Worm (Caenorhabditis elegans): ENCODE results near the gene cutl-12.

cutl-12 gene

DNA sequence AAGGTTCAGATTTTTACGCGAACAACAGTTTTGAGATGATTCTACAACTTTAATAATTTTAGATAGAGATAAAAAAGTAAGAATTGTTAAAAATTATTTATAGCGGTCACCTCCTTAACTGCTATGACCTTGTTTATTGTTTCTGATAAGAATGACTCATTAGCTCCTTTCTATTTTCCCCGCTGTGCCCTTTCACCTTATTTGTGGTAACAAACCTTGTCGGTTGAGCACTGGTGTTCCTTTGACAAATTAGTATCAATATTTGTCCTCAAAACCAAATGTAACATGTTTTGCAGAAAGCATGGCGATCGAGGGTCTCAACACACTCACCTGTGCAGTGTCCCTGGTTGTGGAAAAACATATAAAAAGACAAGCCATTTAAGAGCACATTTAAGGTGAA is 7.7 kb downstream of the cutl-12 start:
- TF ChIP-seq mec-3 (tag; optimal IDR thresholded peaks at IDR 0.05; ENCODE audit: borderline replicate concordance) (no peak), fkh-6 (tag; optimal IDR thresholded peaks at IDR 0.05) (no peak), rnt-1 (tag; optimal IDR thresholded peaks at IDR 0.05) (no peak), ttx-3 (tag; optimal IDR thresholded peaks at IDR 0.05) (no peak), ets-4 (tag; optimal IDR thresholded peaks at IDR 0.05) (no peak), dmd-4 (tag; optimal IDR thresholded peaks at IDR 0.05; ENCODE audit: borderline replicate concordance) (no peak), K02D7.2 (tag; optimal IDR thresholded peaks at IDR 0.05) (no peak), ceh-9 (tag; optimal IDR thresholded peaks at IDR 0.05) (no peak), unc-55 (GFP tag; optimal IDR thresholded peaks at IDR 0.05) (no peak), lin-11 (tag; optimal IDR thresholded peaks at IDR 0.05) (no peak), nhr-11 (tag; optimal IDR thresholded peaks at IDR 0.05) (no peak), ceh-14 (tag; optimal IDR thresholded peaks at IDR 0.05) (no peak), ama-1 (optimal IDR thresholded peaks at IDR 0.05) (no peak), nfya-1 (tag; optimal IDR thresholded peaks at IDR 0.05) (no peak), ztf-16 (tag; optimal IDR thresholded peaks at IDR 0.05) (no peak), unc-86 (tag; optimal IDR thresholded peaks at IDR 0.05) (no peak), ceh-2 (tag; optimal IDR thresholded peaks at IDR 0.05) (no peak), ceh-48 (tag; optimal IDR thresholded peaks at IDR 0.05) (no peak), ceh-6 (GFP tag; optimal IDR thresholded peaks at IDR 0.05) (no peak)

DNA sequence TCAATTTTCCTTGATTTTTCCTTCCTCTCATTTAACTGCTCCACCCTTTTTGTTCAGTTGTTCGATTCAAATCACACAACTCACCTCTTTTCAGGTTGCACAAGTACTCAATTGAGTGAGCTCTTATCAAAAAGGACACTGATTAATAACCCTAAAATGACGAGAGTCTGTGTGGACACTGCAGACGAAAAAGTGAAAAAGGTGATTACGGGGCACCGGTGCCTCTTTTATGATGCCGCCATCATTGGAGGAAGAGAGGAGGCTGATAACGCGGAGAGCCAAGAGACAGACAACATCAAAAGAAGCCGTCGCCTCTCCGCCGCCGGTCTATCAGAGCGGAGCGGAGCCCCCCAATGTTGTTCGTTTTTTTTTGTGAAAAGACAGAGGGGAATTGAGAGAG is 9.1 kb downstream of the cutl-12 start, which contains the start of gene sptf-2:
Gene sptf-2, plus strand, starts transcription at position 297 of the 400 bp plus-strand sequence.
- TF ChIP-seq tbx-7 (tag; optimal IDR thresholded peaks at IDR 0.05) = no peak
- no peak for TF ChIP-seq unc-55 (GFP tag; optimal IDR thresholded peaks at IDR 0.05)
- TF ChIP-seq fkh-6 (tag; optimal IDR thresholded peaks at IDR 0.05) = no peak
- TF ChIP-seq elt-2 (tag; optimal IDR thresholded peaks at IDR 0.05) = peak; percentile 93
- TF ChIP-seq madf-2 (tag; optimal IDR thresholded peaks at IDR 0.05) = no peak

DNA sequence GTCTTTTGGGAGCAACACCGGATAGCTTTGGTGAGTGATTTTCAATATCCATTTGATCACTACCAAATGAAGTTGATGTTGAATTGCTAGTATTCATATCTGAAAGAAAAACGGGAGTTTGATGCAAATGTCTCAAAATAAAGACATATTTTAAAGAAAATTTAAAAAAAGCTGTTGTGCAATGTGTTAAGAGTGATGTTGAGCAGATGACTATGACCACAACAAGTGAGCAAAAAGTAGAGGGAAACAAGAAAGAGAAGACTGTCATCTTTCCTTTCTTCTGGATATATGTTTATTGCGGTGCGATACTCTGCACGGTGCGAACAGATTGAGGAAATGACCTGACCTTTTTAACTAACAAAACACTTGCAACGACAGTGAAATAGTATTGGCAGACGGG is 10.9 kb downstream of the cutl-12 start, which contains the start of gene T22C8.4:
Gene T22C8.4, minus strand, starts transcription at position 101 of the 400 bp plus-strand sequence.
- TF ChIP-seq syd-9 (tag; optimal IDR thresholded peaks at IDR 0.05) (no peak), ceh-6 (GFP tag; optimal IDR thresholded peaks at IDR 0.05) (no peak), pax-1 (tag; optimal IDR thresholded peaks at IDR 0.05) (no peak), pat-9 (tag; optimal IDR thresholded peaks at IDR 0.05) (no peak)

DNA sequence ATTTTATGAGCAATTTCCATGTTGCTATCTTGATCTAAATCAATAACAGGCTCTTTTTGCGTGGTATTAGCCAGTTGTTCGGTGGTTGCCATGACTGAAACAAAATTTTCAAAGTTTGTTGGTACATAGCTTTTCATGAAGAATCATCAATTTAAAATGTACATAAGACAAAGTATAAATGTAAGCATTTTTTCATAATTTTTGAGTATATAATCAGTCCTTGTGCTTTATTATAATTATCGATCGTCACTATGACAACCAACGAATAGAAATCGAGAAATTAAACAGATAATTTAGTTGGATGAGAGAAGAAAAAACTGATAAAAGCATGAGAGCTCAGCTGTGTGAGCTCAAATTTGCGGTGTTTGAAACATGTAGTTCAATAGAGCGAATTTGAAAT is 12.4 kb downstream of the cutl-12 start, which contains the start of gene T22C8.3:
Gene T22C8.3, minus strand, starts transcription at position 101 of the 400 bp plus-strand sequence.
- TF ChIP-seq pqm-1 (tag; optimal IDR thresholded peaks at IDR 0.05) (no peak), ceh-34 (tag; optimal IDR thresholded peaks at IDR 0.05) (no peak), mec-3 (tag; optimal IDR thresholded peaks at IDR 0.05; ENCODE audit: borderline replicate concordance) (no peak), fkh-10 (GFP tag; optimal IDR thresholded peaks at IDR 0.05) (no peak), hlh-30 (tag; optimal IDR thresholded peaks at IDR 0.05; ENCODE audit: insufficient read depth) (no peak), ets-4 (tag; optimal IDR thresholded peaks at IDR 0.05) (no peak), unc-55 (GFP tag; optimal IDR thresholded peaks at IDR 0.05) (no peak), tbx-2 (tag; optimal IDR thresholded peaks at IDR 0.05) (no peak)

DNA sequence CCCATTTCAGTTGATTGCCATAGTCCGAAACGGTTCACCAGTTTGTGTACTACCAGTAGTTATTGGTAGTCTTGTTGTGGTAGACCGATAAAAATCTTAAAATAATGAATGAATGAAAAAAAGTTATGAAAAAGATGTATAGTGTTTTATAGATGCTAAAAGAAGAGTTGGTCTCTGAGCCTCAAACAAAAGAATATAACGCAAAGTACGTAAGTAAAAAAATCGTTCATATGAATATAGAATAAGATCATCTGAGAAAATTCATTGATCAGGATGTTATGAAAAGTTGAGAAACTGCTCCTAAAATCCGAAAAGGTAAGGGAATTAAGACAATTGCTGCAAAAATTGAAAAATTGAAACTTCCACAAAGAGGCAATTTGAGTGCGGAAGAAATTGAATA is 16.8 kb downstream of the cutl-12 start, which contains the start of gene chhy-1:
Gene chhy-1, minus strand, starts transcription at position 101 of the 400 bp plus-strand sequence.
- TF ChIP-seq nhr-11 (tag; optimal IDR thresholded peaks at IDR 0.05) = no peak

DNA sequence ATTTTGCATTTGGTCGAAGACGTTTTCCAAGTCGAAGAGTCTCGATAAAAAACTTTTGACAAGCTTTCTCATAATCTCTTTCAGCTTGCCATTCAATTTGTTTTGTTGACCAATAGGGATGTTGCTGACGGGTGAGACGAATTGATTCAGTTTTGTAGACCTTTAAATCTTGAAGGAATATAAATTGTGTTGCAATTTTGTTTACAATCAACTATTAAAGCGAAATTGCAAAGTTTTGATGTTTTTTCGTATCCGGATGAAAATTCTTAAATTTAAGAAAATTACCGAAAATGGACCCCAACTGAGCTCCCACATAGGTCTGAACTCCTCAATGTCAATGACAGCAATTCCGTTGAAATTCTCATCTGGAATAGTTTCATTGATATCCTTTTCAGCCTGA is 18.1 kb downstream of the cutl-12 start:
- TF ChIP-seq mec-3 (tag; optimal IDR thresholded peaks at IDR 0.05; ENCODE audit: borderline replicate concordance) (no peak), ceh-48 (tag; optimal IDR thresholded peaks at IDR 0.05) (no peak), ceh-19 (GFP tag; optimal IDR thresholded peaks at IDR 0.05) (no peak), lim-6 (tag; optimal IDR thresholded peaks at IDR 0.05) (no peak), fkh-6 (tag; optimal IDR thresholded peaks at IDR 0.05) (no peak), hlh-15 (tag; optimal IDR thresholded peaks at IDR 0.05) (no peak), pax-1 (tag; optimal IDR thresholded peaks at IDR 0.05) (no peak), hlh-13 (GFP tag; optimal IDR thresholded peaks at IDR 0.05) (no peak), ceh-30 (tag; optimal IDR thresholded peaks at IDR 0.05) (no peak), lin-11 (tag; optimal IDR thresholded peaks at IDR 0.05) (no peak), unc-42 (tag; optimal IDR thresholded peaks at IDR 0.05) (no peak), fax-1 (tag; optimal IDR thresholded peaks at IDR 0.05) (no peak)
